Worm (Caenorhabditis elegans) whole organism, late embryonic: ENCODE data around the gene srr-10.

Source experiments
- C08G9.2 ChIP-seq: sonication (generic microtip); optimal IDR thresholded peaks from 2 replicates; lab custom pipeline; 2016; ENCODE audit warnings: mild to moderate bottlenecking, missing genetic modification characterization, moderate library complexity, missing compliant biosample characterization
- K02D7.2 ChIP-seq: sonication (generic microtip); optimal IDR thresholded peaks from 2 replicates; lab custom pipeline; 2017; ENCODE audit warnings: mild to moderate bottlenecking, missing genetic modification characterization, missing compliant biosample characterization
- T23F11.4 ChIP-seq: fragments of 200-800 bp; sonication (Bioruptor generic); optimal IDR thresholded peaks from 2 replicates; lab custom pipeline; 2018; ENCODE audit warnings: mild to moderate bottlenecking, missing genetic modification characterization, missing compliant biosample characterization
- ama-1 ChIP-seq: fragments of 150-350 bp; optimal IDR thresholded peaks from 2 replicates; lab custom pipeline; 2014
- ceh-14 ChIP-seq: sonication (generic microtip); optimal IDR thresholded peaks from 2 replicates; lab custom pipeline; 2016; ENCODE audit warnings: missing genotype, missing genetic modification characterization, missing compliant biosample characterization
- ceh-18 ChIP-seq: sonication (generic microtip); optimal IDR thresholded peaks from 2 replicates; lab custom pipeline; 2016; ENCODE audit warnings: missing genetic modification characterization, missing compliant biosample characterization
- ceh-30 ChIP-seq: fragments of 150-350 bp; optimal IDR thresholded peaks from 2 replicates; lab custom pipeline; 2014; ENCODE audit warnings: missing biosample characterization, missing genetic modification characterization
- ceh-31 ChIP-seq: sonication (generic microtip); optimal IDR thresholded peaks from 2 replicates; lab custom pipeline; 2016; ENCODE audit warnings: missing genetic modification characterization, missing compliant biosample characterization
- ceh-34 ChIP-seq: sonication (generic microtip); optimal IDR thresholded peaks from 2 replicates; lab custom pipeline; 2016; ENCODE audit warnings: mild to moderate bottlenecking, missing genetic modification characterization, missing compliant biosample characterization
- ceh-45 ChIP-seq: fragments of 200-800 bp; sonication (Bioruptor generic); IDR thresholded peaks from 2 replicates; pipeline ENCODE4 v1.3.6; 2022; ENCODE audit warnings: missing genetic modification reagents, missing genetic modification characterization, missing compliant biosample characterization
- ceh-48 ChIP-seq: sonication (generic microtip); optimal IDR thresholded peaks from 2 replicates; lab custom pipeline; 2016; ENCODE audit warnings: missing genetic modification characterization, inconsistent platforms, missing compliant biosample characterization
- ceh-6 ChIP-seq: fragments of 200-800 bp; sonication (Bioruptor generic); optimal IDR thresholded peaks from 2 replicates; lab custom pipeline; 2018; ENCODE audit warnings: mild to moderate bottlenecking, missing genetic modification characterization, missing compliant biosample characterization
- ceh-9 ChIP-seq: sonication (generic microtip); optimal IDR thresholded peaks from 2 replicates; lab custom pipeline; 2016; ENCODE audit warnings: mild to moderate bottlenecking, missing genetic modification characterization, inconsistent platforms, missing compliant biosample characterization
- che-1 ChIP-seq: sonication (generic microtip); optimal IDR thresholded peaks from 2 replicates; lab custom pipeline; 2016; ENCODE audit warnings: mild to moderate bottlenecking, missing genetic modification characterization, missing compliant biosample characterization
- elt-2 ChIP-seq: sonication (generic microtip); optimal IDR thresholded peaks from 2 replicates; lab custom pipeline; 2016; ENCODE audit warnings: missing genetic modification reagents, missing genetic modification characterization, missing compliant biosample characterization
- elt-4 ChIP-seq: sonication (generic microtip); optimal IDR thresholded peaks from 2 replicates; lab custom pipeline; 2016; ENCODE audit warnings: missing genetic modification characterization, missing compliant biosample characterization
- ets-4 ChIP-seq: sonication (generic microtip); optimal IDR thresholded peaks from 2 replicates; lab custom pipeline; 2016; ENCODE audit warnings: missing genetic modification characterization, missing compliant biosample characterization
- fax-1 ChIP-seq: sonication (generic microtip); optimal IDR thresholded peaks from 2 replicates; lab custom pipeline; 2016; ENCODE audit warnings: missing genotype, missing genetic modification characterization, missing compliant biosample characterization
- hlh-13 ChIP-seq: fragments of 200-800 bp; sonication (Bioruptor generic); optimal IDR thresholded peaks from 2 replicates; lab custom pipeline; 2018; ENCODE audit warnings: mild to moderate bottlenecking, missing genetic modification characterization, missing compliant biosample characterization
- hlh-30 ChIP-seq: sonication (generic microtip); optimal IDR thresholded peaks from 2 replicates; lab custom pipeline; 2017; ENCODE audit warnings: antibody characterized with exemption, missing genetic modification characterization, missing compliant biosample characterization; ENCODE audit not compliant: insufficient read depth
- hlh-6 ChIP-seq: sonication (generic microtip); optimal IDR thresholded peaks from 2 replicates; lab custom pipeline; 2016; ENCODE audit warnings: missing genotype, missing genetic modification characterization, missing compliant biosample characterization
- hlh-8 ChIP-seq: sonication (generic microtip); optimal IDR thresholded peaks from 2 replicates; lab custom pipeline; 2016; ENCODE audit warnings: missing genotype, missing genetic modification characterization, missing compliant biosample characterization
- madf-2 ChIP-seq: sonication (generic microtip); optimal IDR thresholded peaks from 2 replicates; lab custom pipeline; 2017; ENCODE audit warnings: missing genetic modification characterization, missing compliant biosample characterization
- nfya-1 ChIP-seq: sonication (generic microtip); optimal IDR thresholded peaks from 2 replicates; lab custom pipeline; 2017; ENCODE audit warnings: missing genetic modification characterization, mild to moderate bottlenecking, missing compliant biosample characterization, antibody characterized with exemption, moderate library complexity
- pha-2 ChIP-seq: sonication (generic microtip); optimal IDR thresholded peaks from 2 replicates; lab custom pipeline; 2017; ENCODE audit warnings: mild to moderate bottlenecking, missing genetic modification characterization, missing compliant biosample characterization
- pha-4 ChIP-seq: fragments of 150-350 bp; optimal IDR thresholded peaks from 2 replicates; lab custom pipeline; 2018; ENCODE audit warnings: missing biosample characterization, missing genetic modification reagents, missing genetic modification characterization
- pqm-1 ChIP-seq: sonication (generic microtip); optimal IDR thresholded peaks from 2 replicates; lab custom pipeline; 2016; ENCODE audit warnings: missing genetic modification characterization, missing compliant biosample characterization
- pros-1 ChIP-seq: fragments of 150-350 bp; optimal IDR thresholded peaks from 2 replicates; lab custom pipeline; 2014; ENCODE audit warnings: missing biosample characterization, missing genetic modification reagents, missing genetic modification characterization
- ref-2 ChIP-seq: sonication (generic microtip); optimal IDR thresholded peaks from 2 replicates; lab custom pipeline; 2016; ENCODE audit warnings: missing genetic modification characterization, missing compliant biosample characterization
- rnt-1 ChIP-seq: sonication (generic microtip); optimal IDR thresholded peaks from 2 replicates; lab custom pipeline; 2016; ENCODE audit warnings: missing genetic modification characterization, missing compliant biosample characterization
- sdc-2 ChIP-seq: sonication (generic microtip); optimal IDR thresholded peaks from 2 replicates; lab custom pipeline; 2016; ENCODE audit warnings: missing genotype, missing genetic modification characterization, missing compliant biosample characterization
- sox-2 ChIP-seq: fragments of 200-800 bp; sonication (Bioruptor generic); IDR thresholded peaks from 2 replicates; pipeline ENCODE4 v1.3.6; 2022; ENCODE audit warnings: missing genetic modification reagents, missing genetic modification characterization, missing compliant biosample characterization
- syd-9 ChIP-seq: sonication (generic microtip); optimal IDR thresholded peaks from 2 replicates; lab custom pipeline; 2016; ENCODE audit warnings: mild to moderate bottlenecking, missing genetic modification characterization, moderate library complexity, missing compliant biosample characterization
- unc-42 ChIP-seq: sonication (generic microtip); optimal IDR thresholded peaks from 2 replicates; lab custom pipeline; 2016; ENCODE audit warnings: missing genotype, missing genetic modification characterization, missing compliant biosample characterization
- unc-55 ChIP-seq: sonication (generic microtip); optimal IDR thresholded peaks from 2 replicates; lab custom pipeline; 2017; ENCODE audit warnings: missing biosample characterization, missing genetic modification reagents, missing genetic modification characterization
- unc-86 ChIP-seq: sonication (generic microtip); optimal IDR thresholded peaks from 2 replicates; lab custom pipeline; 2016; ENCODE audit warnings: missing genetic modification characterization, missing compliant biosample characterization

Gene srr-10

ce11 chrV:7733240-7733765, 2.1 kb upstream of the srr-10 start:
- TF ChIP-seq elt-4 (no peak), K02D7.2 (tag; lab: Kevin White, UChicago) (no peak), syd-9 (tag; lab: Kevin White, UChicago) (no peak), ceh-14 (tag; lab: Kevin White, UChicago) (no peak), ceh-45 (GFP tag; lab: Robert Waterston, UW) (no peak), ceh-6 (GFP tag; lab: Kevin White, UChicago) (no peak), pqm-1 (tag; lab: Kevin White, UChicago) (no peak), hlh-13 (GFP tag; lab: Kevin White, UChicago) (no peak), elt-2 (tag; lab: Kevin White, UChicago) (no peak), T23F11.4 (no peak), fax-1 (tag; lab: Kevin White, UChicago) (no peak), che-1 (no peak), sdc-2 (no peak), unc-55 (GFP tag; lab: Kevin White, UChicago) (no peak), ref-2 (tag; lab: Kevin White, UChicago) (no peak)

ce11 chrV:7734909-7735308, 510 bp upstream of the srr-10 start, which contains the start of gene clic-1:
Gene clic-1, minus strand, starts transcription at chrV:7734911.
- TF ChIP-seq hlh-30 (tag; lab: Kevin White, UChicago) (peak; percentile 10), pqm-1 (tag; lab: Kevin White, UChicago) (no peak), ets-4 (tag; lab: Kevin White, UChicago) (peak; percentile 11), ref-2 (tag; lab: Kevin White, UChicago) (peak; percentile 51), ama-1 (lab: Kevin White, UChicago) (no peak), hlh-8 (tag; lab: Kevin White, UChicago) (no peak), ceh-34 (tag; lab: Kevin White, UChicago) (peak; percentile 18), pha-4 (tag; lab: Kevin White, UChicago) (no peak), sox-2 (GFP tag; lab: Robert Waterston, UW) (no peak), rnt-1 (tag; lab: Kevin White, UChicago) (peak; percentile 24), nfya-1 (tag; lab: Kevin White, UChicago) (peak; percentile 74), ceh-31 (peak; percentile 29), hlh-6 (tag; lab: Kevin White, UChicago) (no peak), unc-42 (tag; lab: Kevin White, UChicago) (peak; percentile 68), madf-2 (no peak), fax-1 (tag; lab: Kevin White, UChicago) (no peak), pha-2 (no peak), ceh-18 (tag; lab: Kevin White, UChicago) (peak; percentile 53), pros-1 (tag; lab: Kevin White, UChicago) (no peak), C08G9.2 (tag; lab: Kevin White, UChicago) (no peak), unc-86 (no peak), unc-55 (GFP tag; lab: Kevin White, UChicago) (peak; percentile 44)

ce11 chrV:7737710-7738109, 2.3 kb downstream of the srr-10 start, which contains the start of gene srr-9:
Gene srr-9, plus strand, starts transcription at chrV:7738010.
- TF ChIP-seq sdc-2 (no peak), ceh-9 (tag; lab: Kevin White, UChicago) (no peak), che-1 (no peak), C08G9.2 (tag; lab: Kevin White, UChicago) (no peak), T23F11.4 (no peak), ceh-18 (tag; lab: Kevin White, UChicago) (no peak)

ce11 chrV:7739949-7740348, 4.5 kb downstream of the srr-10 start:
- TF ChIP-seq ceh-30 = no peak
- TF ChIP-seq pha-4 (tag; lab: Kevin White, UChicago) = no peak
- no peak for TF ChIP-seq ceh-45 (GFP tag; lab: Robert Waterston, UW)
- no peak for TF ChIP-seq rnt-1 (tag; lab: Kevin White, UChicago)
- no peak for TF ChIP-seq ceh-48 (tag; lab: Kevin White, UChicago)
